Worm (Caenorhabditis elegans) whole organism, young adult: ENCODE data around the gene F18G5.1.

Source experiments
- B0261.1 ChIP-seq: sonication (generic microtip); optimal IDR thresholded peaks from 2 replicates; lab custom pipeline; 2016; ENCODE audit warnings: mild to moderate bottlenecking, missing genetic modification characterization, moderate library complexity, missing compliant biosample characterization
- B0336.3 ChIP-seq: fragments of 200-800 bp; sonication (Bioruptor generic); IDR thresholded peaks from 2 replicates; pipeline ENCODE4 v1.3.6; 2022; ENCODE audit warnings: missing genetic modification characterization, missing compliant biosample characterization
- D2030.7 ChIP-seq: fragments of 200-800 bp; sonication (Bioruptor generic); IDR thresholded peaks from 2 replicates; pipeline ENCODE4 v1.3.6; 2022; ENCODE audit warnings: missing genetic modification reagents, missing genetic modification characterization, missing compliant biosample characterization
- F37B4.10 ChIP-seq: fragments of 200-800 bp; sonication (Bioruptor generic); IDR thresholded peaks from 2 replicates; pipeline ENCODE4 v1.3.6; 2022; ENCODE audit warnings: missing genetic modification characterization, missing compliant biosample characterization
- Y53F4B.3 ChIP-seq: fragments of 200-800 bp; sonication (Bioruptor generic); IDR thresholded peaks from 2 replicates; pipeline ENCODE4 v1.3.6; 2022; ENCODE audit warnings: missing genetic modification reagents, missing genetic modification characterization, missing compliant biosample characterization
- Y53G8AR.9 ChIP-seq: fragments of 200-800 bp; sonication (Bioruptor generic); conservative IDR thresholded peaks from 2 replicates; pipeline ENCODE4 v1.3.6; 2022; ENCODE audit warnings: missing genetic modification reagents, missing genetic modification characterization, missing compliant biosample characterization
- Y56A3A.18 ChIP-seq: fragments of 200-800 bp; sonication (Bioruptor generic); IDR thresholded peaks from 2 replicates; pipeline ENCODE4 v1.3.6; 2022; ENCODE audit warnings: missing genetic modification reagents, missing genetic modification characterization, missing compliant biosample characterization
- Y67H2A.10 ChIP-seq: fragments of 200-800 bp; sonication (Bioruptor generic); conservative IDR thresholded peaks from 2 replicates; pipeline ENCODE4 v1.3.6; 2022; ENCODE audit warnings: missing genetic modification reagents, missing genetic modification characterization, missing compliant biosample characterization
- Y79H2A.3 ChIP-seq: fragments of 200-800 bp; sonication (Bioruptor generic); conservative IDR thresholded peaks from 2 replicates; pipeline ENCODE4 v1.3.6; 2022; ENCODE audit warnings: missing genetic modification reagents, missing genetic modification characterization, missing compliant biosample characterization
- attf-6 ChIP-seq: fragments of 200-800 bp; sonication (Bioruptor generic); IDR thresholded peaks from 2 replicates; pipeline ENCODE4 v1.3.6; 2022; ENCODE audit warnings: missing genetic modification reagents, missing genetic modification characterization, missing compliant biosample characterization
- bed-2 ChIP-seq: fragments of 200-800 bp; sonication (Bioruptor generic); IDR thresholded peaks from 2 replicates; pipeline ENCODE4 v1.3.6; 2022; ENCODE audit warnings: missing genetic modification reagents, missing genetic modification characterization, missing compliant biosample characterization
- dpl-1 ChIP-seq: fragments of 150-350 bp; optimal IDR thresholded peaks from 2 replicates; lab custom pipeline; 2014; ENCODE audit warnings: missing biosample characterization, missing genetic modification reagents, missing genetic modification characterization
- him-1 ChIP-seq: sonication (generic microtip); optimal IDR thresholded peaks from 2 replicates; lab custom pipeline; 2016; ENCODE audit warnings: missing genotype, missing genetic modification reagents, missing genetic modification characterization, missing compliant biosample characterization
- hlh-12 ChIP-seq: sonication (generic microtip); optimal IDR thresholded peaks from 2 replicates; lab custom pipeline; 2016; ENCODE audit warnings: missing genetic modification characterization, missing compliant biosample characterization
- hmg-1.2 ChIP-seq: fragments of 200-800 bp; sonication (Bioruptor generic); IDR thresholded peaks from 2 replicates; pipeline ENCODE4 v1.3.6; 2022; ENCODE audit warnings: missing genetic modification reagents, missing genetic modification characterization, missing compliant biosample characterization
- hsf-1 ChIP-seq: fragments of 200-800 bp; sonication (Bioruptor generic); IDR thresholded peaks from 2 replicates; pipeline ENCODE4 v1.3.6; 2022; ENCODE audit warnings: missing genetic modification reagents, missing genetic modification characterization, missing compliant biosample characterization
- lag-1 ChIP-seq: fragments of 200-800 bp; sonication (Bioruptor generic); IDR thresholded peaks from 2 replicates; pipeline ENCODE4 v1.3.6; 2022; ENCODE audit warnings: missing genetic modification reagents, missing genetic modification characterization, missing compliant biosample characterization
- lsy-27 ChIP-seq: sonication (generic microtip); optimal IDR thresholded peaks from 2 replicates; lab custom pipeline; 2017; ENCODE audit warnings: missing genetic modification characterization, mild to moderate bottlenecking, missing compliant biosample characterization, antibody characterized with exemption, missing genotype, borderline replicate concordance; ENCODE audit not compliant: insufficient read depth
- madf-10 ChIP-seq: sonication (generic microtip); optimal IDR thresholded peaks from 2 replicates; lab custom pipeline; 2016; ENCODE audit warnings: mild to moderate bottlenecking, missing genetic modification characterization, missing compliant biosample characterization
- madf-6 ChIP-seq: fragments of 200-800 bp; sonication (Bioruptor generic); IDR thresholded peaks from 2 replicates; pipeline ENCODE4 v1.3.6; 2022; ENCODE audit warnings: missing genetic modification reagents, missing genetic modification characterization, missing compliant biosample characterization
- mel-28 ChIP-seq: sonication (generic microtip); optimal IDR thresholded peaks from 2 replicates; lab custom pipeline; 2016; ENCODE audit warnings: borderline replicate concordance, mild to moderate bottlenecking, missing genetic modification characterization, missing compliant biosample characterization
- nfyb-1 ChIP-seq: fragments of 200-800 bp; sonication (Bioruptor generic); IDR thresholded peaks from 2 replicates; pipeline ENCODE4 v1.3.6; 2022; ENCODE audit warnings: missing genetic modification reagents, missing genetic modification characterization, missing compliant biosample characterization
- nhr-120 ChIP-seq: fragments of 200-800 bp; sonication (Bioruptor generic); IDR thresholded peaks from 2 replicates; pipeline ENCODE4 v1.3.6; 2022; ENCODE audit warnings: missing genetic modification characterization, missing compliant biosample characterization
- pbrm-1 ChIP-seq: fragments of 200-800 bp; sonication (Bioruptor generic); IDR thresholded peaks from 2 replicates; pipeline ENCODE4 v1.3.6; 2022; ENCODE audit warnings: missing genetic modification reagents, missing genetic modification characterization, missing compliant biosample characterization
- sdz-38 ChIP-seq: sonication (generic microtip); optimal IDR thresholded peaks from 2 replicates; lab custom pipeline; 2016; ENCODE audit warnings: missing genotype, missing genetic modification characterization, missing compliant biosample characterization
- sea-2 ChIP-seq: fragments of 200-800 bp; sonication (Bioruptor generic); IDR thresholded peaks from 2 replicates; pipeline ENCODE4 v1.3.6; 2022; ENCODE audit warnings: missing genetic modification characterization, missing compliant biosample characterization
- snpc-4 ChIP-seq, 5 experiments: fragments of 150-350 bp in 1 of 5; sonication (generic microtip) in 4 of 5; optimal IDR thresholded peaks; 2 replicates each; lab custom pipeline; 2014 to 2018; ENCODE audit warnings: missing genetic modification characterization in 5 of 5, missing biosample characterization in 3 of 5, antibody characterized with exemption in 2 of 5, mild to moderate bottlenecking in 2 of 5, missing compliant biosample characterization in 2 of 5, missing genotype in 2 of 5, moderate library complexity in 2 of 5, missing genetic modification reagents in 1 of 5
- somi-1 ChIP-seq: fragments of 200-800 bp; sonication (Bioruptor generic); optimal IDR thresholded peaks from 2 replicates; lab custom pipeline; 2018; ENCODE audit warnings: mild to moderate bottlenecking, missing genetic modification characterization, missing compliant biosample characterization
- sptf-2 ChIP-seq: fragments of 200-800 bp; sonication (Bioruptor generic); optimal IDR thresholded peaks from 2 replicates; lab custom pipeline; 2018; ENCODE audit warnings: mild to moderate bottlenecking, missing genetic modification characterization, missing compliant biosample characterization
- tbp1 ChIP-seq: fragments of 200-800 bp; sonication (Bioruptor generic); optimal IDR thresholded peaks from 2 replicates; lab custom pipeline; 2018; ENCODE audit warnings: mild to moderate bottlenecking, missing genetic modification characterization, missing compliant biosample characterization
- tlf-1 ChIP-seq: fragments of 200-800 bp; sonication (Bioruptor generic); optimal IDR thresholded peaks from 2 replicates; lab custom pipeline; 2018; ENCODE audit warnings: mild to moderate bottlenecking, missing genetic modification characterization, missing compliant biosample characterization
- unc-62 ChIP-seq: fragments of 150-350 bp; optimal IDR thresholded peaks from 2 replicates; lab custom pipeline; 2014; ENCODE audit warnings: missing biosample characterization, missing genetic modification reagents, missing genetic modification characterization
- zfh-2 ChIP-seq: fragments of 200-800 bp; sonication (Bioruptor generic); conservative IDR thresholded peaks from 2 replicates; pipeline ENCODE4 v1.3.6; 2022; ENCODE audit warnings: missing genetic modification reagents, missing genetic modification characterization, missing compliant biosample characterization
- ztf-22 ChIP-seq: fragments of 200-800 bp; sonication (Bioruptor generic); optimal IDR thresholded peaks from 2 replicates; lab custom pipeline; 2018; ENCODE audit warnings: mild to moderate bottlenecking, missing genetic modification characterization, moderate library complexity, missing compliant biosample characterization
- ztf-26 ChIP-seq: sonication (generic microtip); optimal IDR thresholded peaks from 2 replicates; lab custom pipeline; 2017; ENCODE audit warnings: missing genetic modification characterization, missing compliant biosample characterization

The F18G5.1 gene

ce11 chrX:9246625-9247024 is 13.0 kb upstream of the F18G5.1 start:
- no peak for TF ChIP-seq bed-2 (GFP tag; lab: Robert Waterston, UW)
- no peak for TF ChIP-seq Y79H2A.3 (GFP tag; lab: Robert Waterston, UW)
- no peak for TF ChIP-seq attf-6 (GFP tag; lab: Robert Waterston, UW)

- no peak for TF ChIP-seq zfh-2 (GFP tag; lab: Robert Waterston, UW)
- no peak for TF ChIP-seq snpc-4 (GFP tag; optimal IDR thresholded peaks at IDR 0.05; lab: Kevin White, UChicago)
- no peak for TF ChIP-seq snpc-4 (tag; optimal IDR thresholded peaks at IDR 0.05; lab: Kevin White, UChicago)
- TF ChIP-seq somi-1 (GFP tag; lab: Kevin White, UChicago): peak; percentile 16
Observed at ce11 chrX:9248083-9248805, 11.4 kb upstream of the F18G5.1 start.

- no peak for TF ChIP-seq B0336.3 (GFP tag; lab: Robert Waterston, UW)
- no peak for TF ChIP-seq lag-1 (GFP tag; lab: Robert Waterston, UW)
- TF ChIP-seq hmg-1.2 (GFP tag; lab: Robert Waterston, UW): no peak
- TF ChIP-seq mel-28 (tag; lab: Kevin White, UChicago): no peak
- no peak for TF ChIP-seq ztf-22 (GFP tag; lab: Kevin White, UChicago)
- no peak for TF ChIP-seq sea-2 (GFP tag; lab: Robert Waterston, UW)
- TF ChIP-seq Y53F4B.3 (GFP tag; lab: Robert Waterston, UW): no peak
- no peak for TF ChIP-seq nhr-120 (GFP tag; lab: Robert Waterston, UW)
- TF ChIP-seq sdz-38 (tag; lab: Kevin White, UChicago): no peak
- no peak for TF ChIP-seq sptf-2
- TF ChIP-seq tbp1 (GFP tag; lab: Kevin White, UChicago): no peak
- no peak for TF ChIP-seq B0261.1 (tag; lab: Kevin White, UChicago)
- no peak for TF ChIP-seq lsy-27
- no peak for TF ChIP-seq ztf-26 (tag; lab: Kevin White, UChicago)
Observed at ce11 chrX:9251488-9251887, 8.2 kb upstream of the F18G5.1 start, which contains the start of gene pes-8. Gene pes-8 (plus strand): TSS chrX:9251788.

- no peak for TF ChIP-seq Y53G8AR.9 (GFP tag; lab: Robert Waterston, UW)
- TF ChIP-seq madf-6 (GFP tag; lab: Robert Waterston, UW): no peak
- no peak for TF ChIP-seq hlh-12
- no peak for TF ChIP-seq attf-6 (GFP tag; lab: Robert Waterston, UW)
- TF ChIP-seq bed-2 (GFP tag; lab: Robert Waterston, UW): no peak
- TF ChIP-seq F37B4.10 (GFP tag; lab: Robert Waterston, UW): no peak
- TF ChIP-seq D2030.7 (GFP tag; lab: Robert Waterston, UW): no peak
- TF ChIP-seq unc-62 (GFP tag; lab: Kevin White, UChicago): no peak
- no peak for TF ChIP-seq hsf-1
- no peak for TF ChIP-seq pbrm-1 (GFP tag; lab: Robert Waterston, UW)
Observed at ce11 chrX:9255993-9256392, 3.7 kb upstream of the F18G5.1 start.

- peak; percentile 17 for TF ChIP-seq tlf-1 (GFP tag; lab: Kevin White, UChicago)
- no peak for TF ChIP-seq him-1 (tag; lab: Kevin White, UChicago)
- peak; percentile 63; the same call in 1 of the 2 replicates for TF ChIP-seq Y56A3A.18 (GFP tag; lab: Robert Waterston, UW)
- 0 out of 2 replicates have a peak, but pooled peaks have one; percentile 41 for TF ChIP-seq nfyb-1 (GFP tag; lab: Robert Waterston, UW)
- TF ChIP-seq madf-10 (tag; lab: Kevin White, UChicago): peak; percentile 0
- no peak for TF ChIP-seq dpl-1
- TF ChIP-seq Y53G8AR.9 (GFP tag; lab: Robert Waterston, UW): peak; percentile 70; the same call in 1 of the 2 replicates
- no peak for TF ChIP-seq Y67H2A.10
- TF ChIP-seq B0336.3 (GFP tag; lab: Robert Waterston, UW): peak; percentile 54; the same call in 1 of the 2 replicates
Observed at ce11 chrX:9261626-9262189, 2.1 kb downstream of the F18G5.1 start.
